Worm (Caenorhabditis elegans) whole organism, young adult: ENCODE results near the gene fbxa-38.
A peak's percentile ranks its signal among the peaks of the same experiment; 100 is the strongest.
"Not testable (repeated sequence)": the region's sequence is repeated elsewhere in the genome, so short reads cannot be mapped to it uniquely, and the experiment has no call there.

Experiments
- B0035.1 ChIP-seq: sonication (generic microtip); optimal IDR thresholded peaks from 2 replicates; lab custom pipeline; 2016; ENCODE audit warnings: missing genetic modification characterization, mild to moderate bottlenecking, missing compliant biosample characterization, missing genotype, missing genetic modification reagents
- C06A6.2 ChIP-seq: fragments of 200-800 bp; sonication (Bioruptor generic); conservative IDR thresholded peaks from 2 replicates; pipeline ENCODE4 v1.3.6; 2022; ENCODE audit warnings: missing genetic modification characterization, missing compliant biosample characterization
- C17E4.6 ChIP-seq: fragments of 200-800 bp; sonication (Bioruptor generic); IDR thresholded peaks from 2 replicates; pipeline ENCODE4 v1.3.6; 2022; ENCODE audit warnings: missing genetic modification reagents, missing genetic modification characterization, missing compliant biosample characterization
- F49E8.2 ChIP-seq: sonication (generic microtip); optimal IDR thresholded peaks from 3 replicates; lab custom pipeline; 2017; ENCODE audit warnings: missing genetic modification characterization, mild to moderate bottlenecking, missing compliant biosample characterization, antibody characterized with exemption, moderate library complexity; ENCODE audit not compliant: insufficient read depth
- K11D2.4 ChIP-seq: fragments of 200-800 bp; sonication (Bioruptor generic); IDR thresholded peaks from 2 replicates; pipeline ENCODE4 v1.3.6; 2022; ENCODE audit warnings: missing genetic modification reagents, missing genetic modification characterization, missing compliant biosample characterization
- K12H6.12 ChIP-seq: fragments of 200-800 bp; sonication (Bioruptor generic); optimal IDR thresholded peaks from 2 replicates; lab custom pipeline; 2018; ENCODE audit warnings: mild to moderate bottlenecking, missing genetic modification characterization, missing compliant biosample characterization
- Y56A3A.18 ChIP-seq: fragments of 200-800 bp; sonication (Bioruptor generic); IDR thresholded peaks from 2 replicates; pipeline ENCODE4 v1.3.6; 2022; ENCODE audit warnings: missing genetic modification reagents, missing genetic modification characterization, missing compliant biosample characterization
- Y95B8A.8 ChIP-seq: fragments of 200-800 bp; sonication (Bioruptor generic); IDR thresholded peaks from 2 replicates; pipeline ENCODE4 v1.3.6; 2022; ENCODE audit warnings: missing genetic modification reagents, missing genetic modification characterization, missing compliant biosample characterization
- ccch-3 ChIP-seq: fragments of 200-800 bp; sonication (Bioruptor generic); optimal IDR thresholded peaks from 2 replicates; lab custom pipeline; 2018; ENCODE audit warnings: mild to moderate bottlenecking, missing genetic modification characterization, missing compliant biosample characterization
- dox-1 ChIP-seq: fragments of 200-800 bp; sonication (Bioruptor generic); IDR thresholded peaks from 2 replicates; pipeline ENCODE4 v1.3.6; 2022; ENCODE audit warnings: missing genetic modification reagents, missing genetic modification characterization, missing compliant biosample characterization
- egrh-3 ChIP-seq: fragments of 200-800 bp; sonication (Bioruptor generic); IDR thresholded peaks from 2 replicates; pipeline ENCODE4 v1.3.6; 2022; ENCODE audit warnings: missing genetic modification reagents, missing genetic modification characterization, missing compliant biosample characterization
- him-1 ChIP-seq: sonication (generic microtip); optimal IDR thresholded peaks from 2 replicates; lab custom pipeline; 2016; ENCODE audit warnings: missing genotype, missing genetic modification reagents, missing genetic modification characterization, missing compliant biosample characterization
- hlh-12 ChIP-seq: sonication (generic microtip); optimal IDR thresholded peaks from 2 replicates; lab custom pipeline; 2016; ENCODE audit warnings: missing genetic modification characterization, missing compliant biosample characterization
- hmg-20 ChIP-seq: fragments of 200-800 bp; sonication (Bioruptor generic); IDR thresholded peaks from 2 replicates; pipeline ENCODE4 v1.3.6; 2022; ENCODE audit warnings: missing genetic modification reagents, missing genetic modification characterization, missing compliant biosample characterization
- let-526 ChIP-seq: fragments of 200-800 bp; sonication (Bioruptor generic); IDR thresholded peaks from 2 replicates; pipeline ENCODE4 v1.3.6; 2022; ENCODE audit warnings: missing genetic modification reagents, missing genetic modification characterization, missing compliant biosample characterization
- lin-54 ChIP-seq: fragments of 200-800 bp; sonication (Bioruptor generic); optimal IDR thresholded peaks from 2 replicates; lab custom pipeline; 2018; ENCODE audit warnings: mild to moderate bottlenecking, missing genetic modification characterization, missing compliant biosample characterization
- lir-1 ChIP-seq: fragments of 200-800 bp; sonication (Bioruptor generic); conservative IDR thresholded peaks from 2 replicates; pipeline ENCODE4 v1.3.6; 2022; ENCODE audit warnings: missing genetic modification reagents, missing genetic modification characterization, missing compliant biosample characterization
- madf-10 ChIP-seq: sonication (generic microtip); optimal IDR thresholded peaks from 2 replicates; lab custom pipeline; 2016; ENCODE audit warnings: mild to moderate bottlenecking, missing genetic modification characterization, missing compliant biosample characterization
- madf-3 ChIP-seq: fragments of 200-800 bp; sonication (Bioruptor generic); IDR thresholded peaks from 2 replicates; pipeline ENCODE4 v1.3.6; 2022; ENCODE audit warnings: missing genetic modification reagents, missing genetic modification characterization, missing compliant biosample characterization
- madf-8 ChIP-seq: fragments of 200-800 bp; sonication (Bioruptor generic); conservative IDR thresholded peaks from 2 replicates; pipeline ENCODE4 v1.3.6; 2022; ENCODE audit warnings: missing genetic modification reagents, missing genetic modification characterization, missing compliant biosample characterization
- mcd-1 ChIP-seq: fragments of 200-800 bp; sonication (Bioruptor generic); IDR thresholded peaks from 2 replicates; pipeline ENCODE4 v1.3.6; 2022; ENCODE audit warnings: missing genetic modification reagents, missing genetic modification characterization, missing compliant biosample characterization
- nfya-1 ChIP-seq: sonication (generic microtip); optimal IDR thresholded peaks from 2 replicates; lab custom pipeline; 2017; ENCODE audit warnings: antibody characterized with exemption, missing compliant biosample characterization, missing genetic modification characterization, borderline replicate concordance; ENCODE audit not compliant: insufficient read depth
- nfya-2 ChIP-seq: fragments of 200-800 bp; sonication (Bioruptor generic); IDR thresholded peaks from 2 replicates; pipeline ENCODE4 v1.3.6; 2022; ENCODE audit warnings: missing genetic modification reagents, missing genetic modification characterization, missing compliant biosample characterization
- nhr-120 ChIP-seq: fragments of 200-800 bp; sonication (Bioruptor generic); IDR thresholded peaks from 2 replicates; pipeline ENCODE4 v1.3.6; 2022; ENCODE audit warnings: missing genetic modification characterization, missing compliant biosample characterization
- nhr-27 ChIP-seq: fragments of 200-800 bp; sonication (Bioruptor generic); optimal IDR thresholded peaks from 2 replicates; lab custom pipeline; 2018; ENCODE audit warnings: mild to moderate bottlenecking, missing genetic modification characterization, moderate library complexity, missing compliant biosample characterization
- nhr-80 ChIP-seq: sonication (generic microtip); optimal IDR thresholded peaks from 2 replicates; lab custom pipeline; 2016; ENCODE audit warnings: missing genetic modification characterization, missing compliant biosample characterization
- repo-1 ChIP-seq: sonication (generic microtip); optimal IDR thresholded peaks from 2 replicates; lab custom pipeline; 2017; ENCODE audit warnings: mild to moderate bottlenecking, missing genetic modification characterization, missing compliant biosample characterization
- sea-2 ChIP-seq: fragments of 200-800 bp; sonication (Bioruptor generic); IDR thresholded peaks from 2 replicates; pipeline ENCODE4 v1.3.6; 2022; ENCODE audit warnings: missing genetic modification characterization, missing compliant biosample characterization
- somi-1 ChIP-seq: fragments of 200-800 bp; sonication (Bioruptor generic); optimal IDR thresholded peaks from 2 replicates; lab custom pipeline; 2018; ENCODE audit warnings: mild to moderate bottlenecking, missing genetic modification characterization, missing compliant biosample characterization
- unc-62 ChIP-seq: fragments of 150-350 bp; optimal IDR thresholded peaks from 2 replicates; lab custom pipeline; 2014; ENCODE audit warnings: missing biosample characterization, missing genetic modification reagents, missing genetic modification characterization
- ztf-22 ChIP-seq: fragments of 200-800 bp; sonication (Bioruptor generic); optimal IDR thresholded peaks from 2 replicates; lab custom pipeline; 2018; ENCODE audit warnings: mild to moderate bottlenecking, missing genetic modification characterization, moderate library complexity, missing compliant biosample characterization

The fbxa-38 gene

DNA sequence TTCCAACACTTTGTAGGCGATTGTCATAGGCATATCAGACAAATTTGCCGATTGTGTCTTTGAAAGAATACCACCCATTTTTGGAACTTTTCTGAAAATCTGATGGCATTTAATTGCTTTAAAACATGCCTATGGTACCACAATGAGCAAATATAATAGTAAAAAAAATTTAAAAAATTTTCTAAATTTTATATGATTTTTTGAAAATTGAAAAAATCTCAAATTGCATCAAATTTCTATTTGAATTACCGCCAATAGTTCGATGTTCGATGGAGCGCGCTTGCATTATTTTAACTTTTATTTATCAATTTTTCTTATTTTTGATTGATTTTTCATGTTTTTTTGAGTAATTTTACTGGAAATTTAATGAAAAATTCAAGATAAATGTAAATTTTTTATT lies 36.9 kb downstream of the fbxa-38 start, which contains the start of gene fbxa-42:
Gene fbxa-42 (minus strand): TSS at position 101 of the 400 bp plus-strand sequence.
- not testable (repeated sequence) for TF ChIP-seq F49E8.2; let-526 (GFP tag; lab: Robert Waterston, UW); repo-1 (tag; lab: Kevin White, UChicago)

- TF ChIP-seq dox-1 (GFP tag; lab: Robert Waterston, UW) (no peak), nhr-80 (tag; lab: Kevin White, UChicago) (no peak), B0035.1 (tag; lab: Kevin White, UChicago) (no peak), K11D2.4 (GFP tag; lab: Robert Waterston, UW) (no peak), nfya-2 (no peak), nfya-1 (no peak), nhr-27 (tag; lab: Kevin White, UChicago) (no peak), hmg-20 (GFP tag; lab: Robert Waterston, UW) (no peak), K12H6.12 (tag; lab: Kevin White, UChicago) (no peak), somi-1 (GFP tag; lab: Kevin White, UChicago) (no peak), madf-3 (GFP tag; lab: Robert Waterston, UW) (no peak), Y56A3A.18 (GFP tag; lab: Robert Waterston, UW) (no peak), lir-1 (GFP tag; lab: Robert Waterston, UW) (no peak), nhr-120 (no peak), hlh-12 (tag; lab: Kevin White, UChicago) (no peak)
These were observed 38.5 kb downstream of the fbxa-38 start, which contains the start of gene Y54F10BM.6 for ce11 chrIII:2262942-2263341. Y54F10BM.6 (plus strand) TSS chrIII:2263242.

- TF ChIP-seq hlh-12 (tag; lab: Kevin White, UChicago) = no peak
- TF ChIP-seq him-1 (tag; lab: Kevin White, UChicago) = no peak
- no peak for TF ChIP-seq lin-54 (GFP tag; lab: Kevin White, UChicago)
- TF ChIP-seq ccch-3 = no peak
- TF ChIP-seq sea-2 (GFP tag; lab: Robert Waterston, UW) = no peak
- no peak for TF ChIP-seq nhr-27 (tag; lab: Kevin White, UChicago)
- TF ChIP-seq C06A6.2 (GFP tag; lab: Robert Waterston, UW) = no peak
- no peak for TF ChIP-seq ztf-22 (GFP tag; lab: Kevin White, UChicago)
- TF ChIP-seq madf-10 (tag; lab: Kevin White, UChicago) = no peak
- no peak for TF ChIP-seq unc-62 (GFP tag; lab: Kevin White, UChicago)
- no peak for TF ChIP-seq Y95B8A.8 (GFP tag; lab: Robert Waterston, UW)
- no peak for TF ChIP-seq egrh-3 (GFP tag; lab: Robert Waterston, UW)
These were observed 41.7 kb downstream of the fbxa-38 start, which contains the start of gene fbxa-9 for ce11 chrIII:2265986-2266701. fbxa-9 (plus strand) TSS chrIII:2266651.

DNA sequence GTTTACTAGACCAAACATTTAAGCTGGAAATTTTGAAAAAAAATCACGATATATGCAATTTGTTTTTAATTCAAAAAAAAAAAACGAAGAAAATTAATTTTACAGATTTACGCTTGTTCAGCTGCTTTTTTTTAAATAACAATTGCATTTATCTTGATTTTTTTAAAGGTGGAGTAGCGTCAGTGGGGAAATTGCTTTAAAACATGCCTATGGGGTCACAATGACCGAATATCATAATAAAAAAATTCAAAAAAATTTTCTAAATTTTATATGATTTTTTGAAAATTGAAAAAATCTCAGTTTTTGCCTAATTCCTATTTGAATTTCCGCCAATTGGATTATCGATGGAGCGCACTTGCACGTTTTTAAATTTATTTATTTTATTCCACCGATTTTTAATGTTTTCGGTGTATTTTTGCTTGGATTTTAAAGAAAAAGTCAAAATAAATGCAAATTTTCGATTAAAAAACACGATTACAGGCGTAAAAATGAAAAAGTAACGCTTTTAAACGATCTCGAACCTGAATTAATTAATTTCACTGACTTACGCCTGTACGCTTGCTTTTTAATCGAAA lies 46.6 kb downstream of the fbxa-38 start:
- TF ChIP-seq mcd-1 = peak; percentile 71; the same call in 1 of the 2 replicates

- TF ChIP-seq C17E4.6 (GFP tag; lab: Robert Waterston, UW) = no peak
- TF ChIP-seq nhr-80 (tag; lab: Kevin White, UChicago) = peak; percentile 5
- no peak for TF ChIP-seq madf-8 (GFP tag; lab: Robert Waterston, UW)
- TF ChIP-seq sea-2 (GFP tag; lab: Robert Waterston, UW) = no peak
These were observed 47.6 kb downstream of the fbxa-38 start, which contains the start of gene fbxa-48 for ce11 chrIII:2272075-2272474. fbxa-48 (minus strand) TSS chrIII:2272175.
